Worm (Caenorhabditis elegans) whole organism, midembryonic: ENCODE results near the gene K02D10.2.

ENCODE experiments used
- T22C8.4 ChIP-seq: fragments of 200-800 bp; sonication (Bioruptor generic); IDR thresholded peaks from 2 replicates; pipeline ENCODE4 v1.3.6; 2022; ENCODE audit warnings: missing genetic modification characterization, missing compliant biosample characterization
- flt-1 ChIP-seq: fragments of 200-800 bp; sonication (Bioruptor generic); IDR thresholded peaks from 2 replicates; pipeline ENCODE4 v1.3.6; 2022; ENCODE audit warnings: missing genetic modification characterization, missing compliant biosample characterization
- med-1 ChIP-seq: sonication (generic microtip); optimal IDR thresholded peaks from 2 replicates; lab custom pipeline; 2017; ENCODE audit warnings: missing genetic modification characterization, mild to moderate bottlenecking, missing compliant biosample characterization, antibody characterized with exemption, missing genetic modification reagents; ENCODE audit not compliant: insufficient read depth
- tab-1 ChIP-seq: fragments of 200-800 bp; sonication (Bioruptor generic); IDR thresholded peaks from 2 replicates; pipeline ENCODE4 v1.3.6; 2022; ENCODE audit warnings: missing genetic modification characterization, missing compliant biosample characterization
- ztf-23 ChIP-seq: fragments of 200-800 bp; sonication (Bioruptor generic); IDR thresholded peaks from 2 replicates; pipeline ENCODE4 v1.3.6; 2022; ENCODE audit warnings: missing genetic modification reagents, missing genetic modification characterization, missing compliant biosample characterization
- ztf-29 ChIP-seq: fragments of 200-800 bp; sonication (Bioruptor generic); IDR thresholded peaks from 2 replicates; pipeline ENCODE4 v1.3.6; 2022; ENCODE audit warnings: missing genetic modification reagents, missing genetic modification characterization, missing compliant biosample characterization

- no peak for TF ChIP-seq tab-1 (GFP tag; lab: Robert Waterston, UW)
- TF ChIP-seq ztf-29 (GFP tag; lab: Robert Waterston, UW), result no peak
- no peak for TF ChIP-seq ztf-23 (GFP tag; lab: Robert Waterston, UW)
- TF ChIP-seq med-1 (GFP tag; lab: Kevin White, UChicago), result no peak
- no peak for TF ChIP-seq T22C8.4 (GFP tag; lab: Robert Waterston, UW)
- TF ChIP-seq flt-1 (GFP tag; lab: Robert Waterston, UW), result no peak
Observed at ce11 chrIII:8763111-8763510, 8.0 kb downstream of the K02D10.2 start.
